Worm (Caenorhabditis elegans) whole organism, mixed stage, embryonic: ENCODE results near the gene T05E12.8.

ENCODE experiments used
- elt-1 ChIP-seq: sonication (generic microtip); optimal IDR thresholded peaks from 2 replicates; lab custom pipeline; 2017; ENCODE audit warnings: missing genetic modification characterization, mild to moderate bottlenecking, missing compliant biosample characterization, antibody characterized with exemption, moderate library complexity, borderline replicate concordance; ENCODE audit not compliant: insufficient read depth
- elt-3 ChIP-seq: fragments of 150-350 bp; optimal IDR thresholded peaks from 2 replicates; lab custom pipeline; 2014; ENCODE audit warnings: missing biosample characterization, missing genetic modification characterization
- lin-13 ChIP-seq: fragments of 150-350 bp; optimal IDR thresholded peaks from 2 replicates; lab custom pipeline; 2014; ENCODE audit warnings: missing biosample characterization, missing genetic modification characterization
- nhr-28 ChIP-seq: fragments of 150-350 bp; optimal IDR thresholded peaks from 2 replicates; lab custom pipeline; 2014; ENCODE audit warnings: missing biosample characterization, missing genetic modification characterization
- pha-4 ChIP-seq: fragments of 150-350 bp; optimal IDR thresholded peaks from 2 replicates; lab custom pipeline; 2018; ENCODE audit warnings: missing biosample characterization, missing genetic modification reagents, missing genetic modification characterization
- sptf-1 ChIP-seq: sonication (generic microtip); optimal IDR thresholded peaks from 2 replicates; lab custom pipeline; 2017; ENCODE audit warnings: mild to moderate bottlenecking, missing genetic modification characterization, moderate library complexity, missing compliant biosample characterization
- unc-120 ChIP-seq: sonication (generic microtip); optimal IDR thresholded peaks from 2 replicates; lab custom pipeline; 2017; ENCODE audit warnings: missing genetic modification characterization, missing compliant biosample characterization; ENCODE audit not compliant: poor library complexity, severe bottlenecking
- unc-39 ChIP-seq: fragments of 150-350 bp; optimal IDR thresholded peaks from 2 replicates; lab custom pipeline; 2014; ENCODE audit warnings: missing biosample characterization, missing genetic modification characterization

DNA sequence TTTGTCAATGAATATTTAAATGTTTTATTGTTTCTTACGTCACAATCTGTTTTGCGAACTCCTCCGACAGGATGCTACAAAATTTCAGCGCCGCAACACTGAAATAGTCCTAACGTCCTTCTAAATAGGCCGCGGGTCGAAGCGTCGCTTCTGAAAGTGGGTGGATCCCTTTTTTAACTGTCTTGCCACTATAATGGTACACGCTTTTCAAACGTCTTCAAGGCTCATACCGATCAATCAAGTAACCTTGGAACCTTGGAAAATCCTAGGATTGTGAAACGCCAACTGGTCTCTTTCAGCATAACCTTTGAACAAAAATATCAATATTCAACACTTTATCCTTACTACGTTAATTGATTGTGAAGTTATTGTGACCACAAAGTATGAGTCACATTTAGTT is 2.3 kb upstream of the T05E12.8 start:
- TF ChIP-seq unc-120 (tag; lab: Kevin White, UChicago) (no peak), pha-4 (tag; lab: Kevin White, UChicago) (no peak), lin-13 (no peak), sptf-1 (tag; lab: Kevin White, UChicago) (no peak), unc-39 (no peak), nhr-28 (tag; lab: Kevin White, UChicago) (no peak), elt-1 (tag; lab: Kevin White, UChicago) (no peak), elt-3 (no peak)
